Worm (Caenorhabditis elegans): Measurements from ENCODE around the gene algn-6.
A peak's percentile ranks its signal among the peaks of the same experiment; 100 is the strongest.

algn-6 gene

ce11 chrII:8075324-8075810 lies 35.8 kb downstream of the algn-6 start, which contains the start of gene K02C4.2:
Gene K02C4.2 (plus strand): TSS chrII:8075760.
- TF ChIP-seq ahr-1 (tag; optimal IDR thresholded peaks at IDR 0.05) (no peak), dmd-4 (tag; optimal IDR thresholded peaks at IDR 0.05; ENCODE audit: borderline replicate concordance) (no peak), F13H6.1 (tag; optimal IDR thresholded peaks at IDR 0.05) (no peak), pag-3 (tag; optimal IDR thresholded peaks at IDR 0.05; ENCODE audit: borderline replicate concordance) (no peak), mec-3 (tag; optimal IDR thresholded peaks at IDR 0.05; ENCODE audit: borderline replicate concordance) (no peak), K09A11.1 (tag; optimal IDR thresholded peaks at IDR 0.05; ENCODE audit: insufficient read depth) (peak; percentile 63), ama-1 (optimal IDR thresholded peaks at IDR 0.05) (no peak), nfya-1 (tag; optimal IDR thresholded peaks at IDR 0.05) (peak; percentile 51), elt-2 (tag; optimal IDR thresholded peaks at IDR 0.05) (peak; percentile 82), gmeb-2 (tag; optimal IDR thresholded peaks at IDR 0.05) (no peak), ttx-3 (tag; optimal IDR thresholded peaks at IDR 0.05) (peak; percentile 40), odd-2 (tag; optimal IDR thresholded peaks at IDR 0.05) (peak; percentile 12), C08G9.2 (tag; optimal IDR thresholded peaks at IDR 0.05) (peak; percentile 48), fkh-6 (tag; optimal IDR thresholded peaks at IDR 0.05) (peak; percentile 46), ets-4 (tag; optimal IDR thresholded peaks at IDR 0.05) (no peak), pqm-1 (tag; optimal IDR thresholded peaks at IDR 0.05) (no peak), zip-5 (tag; optimal IDR thresholded peaks at IDR 0.05) (no peak), fkh-10 (GFP tag; optimal IDR thresholded peaks at IDR 0.05) (no peak), lim-6 (tag; optimal IDR thresholded peaks at IDR 0.05) (no peak), ceh-6 (GFP tag; optimal IDR thresholded peaks at IDR 0.05) (peak; percentile 78), pat-9 (tag; optimal IDR thresholded peaks at IDR 0.05) (peak; percentile 80), syd-9 (tag; optimal IDR thresholded peaks at IDR 0.05) (no peak), hlh-13 (GFP tag; optimal IDR thresholded peaks at IDR 0.05) (peak; percentile 57), unc-86 (tag; optimal IDR thresholded peaks at IDR 0.05) (peak; percentile 37), npax-4 (tag; optimal IDR thresholded peaks at IDR 0.05) (peak; percentile 18), unc-55 (GFP tag; optimal IDR thresholded peaks at IDR 0.05) (no peak), sdc-2 (tag; optimal IDR thresholded peaks at IDR 0.05) (no peak), T23F11.4 (GFP tag; optimal IDR thresholded peaks at IDR 0.05) (peak; percentile 45), madf-2 (tag; optimal IDR thresholded peaks at IDR 0.05) (no peak), K02D7.2 (tag; optimal IDR thresholded peaks at IDR 0.05) (peak; percentile 5), ref-2 (tag; optimal IDR thresholded peaks at IDR 0.05) (peak; percentile 59), hlh-8 (tag; optimal IDR thresholded peaks at IDR 0.05) (no peak), ceh-31 (tag; optimal IDR thresholded peaks at IDR 0.05) (peak; percentile 10), pax-1 (tag; optimal IDR thresholded peaks at IDR 0.05) (no peak), ceh-34 (tag; optimal IDR thresholded peaks at IDR 0.05) (peak; percentile 52), dve-1 (tag; optimal IDR thresholded peaks at IDR 0.05) (peak; percentile 76), hlh-30 (tag; optimal IDR thresholded peaks at IDR 0.05; ENCODE audit: insufficient read depth) (peak; percentile 55), unc-42 (tag; optimal IDR thresholded peaks at IDR 0.05) (no peak), ceh-14 (tag; optimal IDR thresholded peaks at IDR 0.05) (peak; percentile 40), ceh-30 (tag; optimal IDR thresholded peaks at IDR 0.05) (no peak), ceh-19 (GFP tag; optimal IDR thresholded peaks at IDR 0.05) (no peak), ceh-2 (tag; optimal IDR thresholded peaks at IDR 0.05) (peak; percentile 6), hlh-6 (tag; optimal IDR thresholded peaks at IDR 0.05) (peak; percentile 76), hlh-15 (tag; optimal IDR thresholded peaks at IDR 0.05) (no peak), ceh-9 (tag; optimal IDR thresholded peaks at IDR 0.05) (no peak), nhr-11 (tag; optimal IDR thresholded peaks at IDR 0.05) (no peak), nhr-232 (tag; optimal IDR thresholded peaks at IDR 0.05) (peak; percentile 64), ceh-48 (tag; optimal IDR thresholded peaks at IDR 0.05) (peak; percentile 17), tbx-7 (tag; optimal IDR thresholded peaks at IDR 0.05) (peak; percentile 9), C38D4.7 (GFP tag; optimal IDR thresholded peaks at IDR 0.05) (peak; percentile 55), ceh-24 (tag; optimal IDR thresholded peaks at IDR 0.05) (no peak), pros-1 (tag; optimal IDR thresholded peaks at IDR 0.05) (no peak), ceh-22 (tag; optimal IDR thresholded peaks at IDR 0.05) (peak; percentile 45), Y22D7AL.16 (tag; optimal IDR thresholded peaks at IDR 0.05) (no peak)

All from whole organism, late embryonic.